Fruit fly (Drosophila melanogaster) whole organism, adult: ENCODE measurements around the gene CG31300.
A peak's percentile ranks its signal among the peaks of the same experiment; 100 is the strongest.

Source experiments
- CG11617 ChIP-seq: fragments of 200-800 bp; sonication (Bioruptor generic); optimal IDR thresholded peaks from 2 replicates; lab custom pipeline; 2017; ENCODE audit warnings: mild to moderate bottlenecking, missing biosample characterization, missing genetic modification reagents, missing genetic modification characterization
- CG12768 ChIP-seq: fragments of 200-800 bp; sonication (Bioruptor generic); optimal IDR thresholded peaks from 2 replicates; lab custom pipeline; 2017; ENCODE audit warnings: missing biosample characterization, missing genetic modification characterization, mild to moderate bottlenecking, moderate library complexity, missing genetic modification reagents
- CG14711 ChIP-seq: fragments of 200-800 bp; sonication (Bioruptor generic); optimal IDR thresholded peaks from 2 replicates; lab custom pipeline; 2018; ENCODE audit warnings: missing biosample characterization, mild to moderate bottlenecking, missing genetic modification characterization, moderate library complexity
- CG1620 ChIP-seq: fragments of 200-800 bp; sonication (Bioruptor generic); optimal IDR thresholded peaks from 2 replicates; lab custom pipeline; 2016; ENCODE audit warnings: missing biosample characterization, missing genetic modification characterization
- CG33017 ChIP-seq: fragments of 200-800 bp; sonication (Bioruptor generic); optimal IDR thresholded peaks from 2 replicates; lab custom pipeline; 2018; ENCODE audit warnings: missing biosample characterization, mild to moderate bottlenecking, missing genetic modification characterization, moderate library complexity
- CG7045 ChIP-seq: fragments of 200-800 bp; sonication (Bioruptor generic); optimal IDR thresholded peaks from 2 replicates; lab custom pipeline; 2017; ENCODE audit warnings: missing biosample characterization, mild to moderate bottlenecking, missing genetic modification characterization
- Clk ChIP-seq: fragments of 200-800 bp; sonication (Bioruptor generic); optimal IDR thresholded peaks from 2 replicates; lab custom pipeline; 2017; ENCODE audit warnings: missing biosample characterization, missing genetic modification characterization
- Hr96 ChIP-seq: fragments of 200-800 bp; sonication (Bioruptor generic); optimal IDR thresholded peaks from 2 replicates; lab custom pipeline; 2016; ENCODE audit warnings: missing biosample characterization, missing genetic modification characterization
- bab1 ChIP-seq: fragments of 200-800 bp; sonication (Bioruptor generic); optimal IDR thresholded peaks from 3 replicates; lab custom pipeline; 2019; ENCODE audit warnings: missing biosample characterization, mild to moderate bottlenecking, missing genetic modification characterization, moderate library complexity
- cnc ChIP-seq, 2 experiments: fragments of >200 bp; optimal IDR thresholded peaks; 2 replicates each; lab custom pipeline; 2017
- kay ChIP-seq: fragments of 200-800 bp; sonication (Bioruptor generic); peaks from one replicate; lab custom pipeline; 2016; ENCODE audit warnings: missing biosample characterization, missing genetic modification characterization, borderline replicate concordance
- pad ChIP-seq: fragments of 200-800 bp; sonication (Bioruptor generic); optimal IDR thresholded peaks from 3 replicates; lab custom pipeline; 2017; ENCODE audit warnings: missing biosample characterization, missing genetic modification characterization, mild to moderate bottlenecking, moderate library complexity, missing genetic modification reagents
- toe ChIP-seq: fragments of 200-800 bp; sonication (Bioruptor generic); optimal IDR thresholded peaks from 2 replicates; lab custom pipeline; 2016; ENCODE audit warnings: missing biosample characterization, missing genetic modification characterization

DNA sequence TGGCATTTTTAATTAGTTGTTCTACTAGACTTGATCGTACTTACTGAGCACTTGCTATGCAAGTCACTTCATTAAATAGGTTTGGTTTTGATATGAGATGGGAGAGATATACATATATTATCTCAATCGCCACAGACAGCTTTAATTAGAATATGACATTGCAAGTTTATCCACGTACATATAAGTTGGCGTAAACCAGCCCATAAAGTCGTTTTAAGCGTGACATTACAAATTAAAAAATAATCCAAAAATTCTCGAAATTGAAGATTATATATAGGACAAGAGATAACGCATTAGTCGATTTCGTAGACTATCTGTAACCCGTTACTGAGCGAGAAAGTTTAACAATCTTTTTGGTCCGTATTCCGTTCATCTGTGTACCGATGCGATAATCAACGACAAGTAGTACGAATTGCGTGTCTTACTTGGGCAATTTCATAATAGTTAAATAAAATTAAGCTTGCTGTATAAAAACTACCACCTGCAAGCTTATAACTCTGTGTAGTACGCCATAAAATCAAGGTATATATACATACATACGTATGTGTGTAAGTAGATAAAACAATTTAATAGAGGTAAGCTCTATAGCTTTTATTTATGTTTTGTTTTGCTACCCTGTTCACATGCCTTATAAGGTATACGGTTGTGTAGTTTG is 36.8 kb downstream of the CG31300 start, which contains the start of gene CG10560:
- TF ChIP-seq bab1 (GFP tag; lab: Kevin White, UChicago) (no peak), CG7045 (GFP tag; lab: Kevin White, UChicago) (no peak), Clk (no peak), kay (peak; percentile 74), CG12768 (GFP tag; lab: Kevin White, UChicago) (no peak), pad (GFP tag; lab: Kevin White, UChicago) (no peak), CG1620 (GFP tag; lab: Kevin White, UChicago) (no peak), Hr96 (GFP tag; lab: Kevin White, UChicago) (no peak), CG11617 (GFP tag; lab: Kevin White, UChicago) (no peak), CG14711 (tag; lab: Kevin White, UChicago) (no peak), toe (GFP tag; lab: Kevin White, UChicago) (no peak), cnc (optimal IDR thresholded peaks at IDR 0.05; lab: Kevin White, UChicago) (peak; percentile 19 to 51), CG33017 (tag; lab: Kevin White, UChicago) (no peak)
